Fruit fly (Drosophila melanogaster) whole organism, prepupa: ENCODE data around the gene hang.
A peak's percentile ranks its signal among the peaks of the same experiment; 100 is the strongest.

Experiments
- Blimp-1 ChIP-seq: fragments of 200-800 bp; sonication (Bioruptor generic); optimal IDR thresholded peaks from 3 replicates; lab custom pipeline; 2017; ENCODE audit warnings: missing biosample characterization, missing genetic modification characterization, mild to moderate bottlenecking, moderate library complexity, missing genetic modification reagents
- CG10631 ChIP-seq: fragments of 200-800 bp; sonication (Bioruptor generic); optimal IDR thresholded peaks from 2 replicates; lab custom pipeline; 2016; ENCODE audit warnings: missing biosample characterization, missing genetic modification characterization
- CG10669 ChIP-seq: fragments of 200-800 bp; sonication (Bioruptor generic); optimal IDR thresholded peaks from 3 replicates; lab custom pipeline; 2018; ENCODE audit warnings: missing biosample characterization, mild to moderate bottlenecking, missing genetic modification characterization, moderate library complexity
- CG11762 ChIP-seq: fragments of 200-800 bp; sonication (Bioruptor generic); optimal IDR thresholded peaks from 3 replicates; lab custom pipeline; 2016; ENCODE audit warnings: missing biosample characterization, missing genetic modification characterization; ENCODE audit not compliant: insufficient read depth
- CG15336 ChIP-seq: fragments of 200-800 bp; sonication (Bioruptor generic); IDR thresholded peaks from 2 replicates; pipeline ENCODE4 v1.3.6; 2022; ENCODE audit warnings: missing biosample characterization, missing genetic modification characterization
- CG16779 ChIP-seq: fragments of 200-800 bp; sonication (Bioruptor generic); optimal IDR thresholded peaks from 3 replicates; lab custom pipeline; 2017; ENCODE audit warnings: missing biosample characterization, mild to moderate bottlenecking, missing genetic modification characterization
- CG3032 ChIP-seq: fragments of 200-800 bp; optimal IDR thresholded peaks from 2 replicates; lab custom pipeline; 2019; ENCODE audit warnings: missing biosample characterization, mild to moderate bottlenecking, missing genetic modification characterization, moderate library complexity
- CG3919 ChIP-seq: fragments of 200-800 bp; sonication (Bioruptor generic); optimal IDR thresholded peaks from 3 replicates; lab custom pipeline; 2016; ENCODE audit warnings: missing biosample characterization, missing genetic modification characterization
- CG4318 ChIP-seq: fragments of 200-800 bp; sonication (Bioruptor generic); optimal IDR thresholded peaks from 3 replicates; lab custom pipeline; 2017; ENCODE audit warnings: missing biosample characterization, mild to moderate bottlenecking, missing genetic modification characterization
- CG6163 ChIP-seq: fragments of 200-800 bp; sonication (Bioruptor generic); IDR thresholded peaks from 3 replicates; pipeline ENCODE4 v1.3.6; 2022; ENCODE audit warnings: missing biosample characterization, missing genetic modification characterization
- CG6276 ChIP-seq: fragments of 200-800 bp; sonication (Bioruptor generic); optimal IDR thresholded peaks from 2 replicates; lab custom pipeline; 2017; ENCODE audit warnings: missing biosample characterization, mild to moderate bottlenecking, missing genetic modification characterization
- CG6792 ChIP-seq: fragments of 200-800 bp; sonication (Bioruptor generic); optimal IDR thresholded peaks from 3 replicates; lab custom pipeline; 2016; ENCODE audit warnings: missing biosample characterization, missing genetic modification characterization
- CG6808 ChIP-seq: fragments of 200-800 bp; sonication (Bioruptor generic); optimal IDR thresholded peaks from 3 replicates; lab custom pipeline; 2017; ENCODE audit warnings: missing biosample characterization, missing genetic modification characterization, mild to moderate bottlenecking, moderate library complexity, missing genetic modification reagents
- CG6854 ChIP-seq: fragments of 200-800 bp; sonication (Bioruptor generic); optimal IDR thresholded peaks from 2 replicates; lab custom pipeline; 2017; ENCODE audit warnings: missing biosample characterization, mild to moderate bottlenecking, missing genetic modification characterization
- CG8119 ChIP-seq: fragments of 200-800 bp; sonication (Bioruptor generic); IDR thresholded peaks from 3 replicates; pipeline ENCODE4 v1.3.6; 2022; ENCODE audit warnings: missing biosample characterization, missing genetic modification characterization
- CG8319 ChIP-seq: fragments of 200-800 bp; sonication (Bioruptor generic); optimal IDR thresholded peaks from 3 replicates; lab custom pipeline; 2016; ENCODE audit warnings: missing biosample characterization, missing genetic modification characterization
- CG8632 ChIP-seq: fragments of 200-800 bp; sonication (Bioruptor generic); optimal IDR thresholded peaks from 3 replicates; lab custom pipeline; 2016; ENCODE audit warnings: missing biosample characterization, missing genetic modification characterization
- Eip78C ChIP-seq: fragments of 200-800 bp; sonication (Bioruptor generic); peaks from one replicate; lab custom pipeline; 2016; ENCODE audit warnings: missing biosample characterization, missing genetic modification characterization
- Ets96B ChIP-seq: fragments of 200-800 bp; optimal IDR thresholded peaks from 2 replicates; lab custom pipeline; 2019; ENCODE audit warnings: missing biosample characterization, mild to moderate bottlenecking, missing genetic modification characterization, moderate library complexity
- Gug ChIP-seq: fragments of 200-800 bp; sonication (Bioruptor generic); IDR thresholded peaks from 2 replicates; pipeline ENCODE4 v1.3.6; 2022; ENCODE audit warnings: missing biosample characterization, missing genetic modification characterization
- Hr38 ChIP-seq: sonication (Bioruptor generic); optimal IDR thresholded peaks from 2 replicates; lab custom pipeline; 2016; ENCODE audit warnings: missing biosample characterization, missing genetic modification characterization
- Hr39 ChIP-seq: fragments of 200-800 bp; sonication (Bioruptor generic); optimal IDR thresholded peaks from 2 replicates; lab custom pipeline; 2016; ENCODE audit warnings: missing biosample characterization, missing genetic modification characterization
- Hr4 ChIP-seq: fragments of 200-800 bp; sonication (Bioruptor generic); optimal IDR thresholded peaks from 3 replicates; lab custom pipeline; 2016; ENCODE audit warnings: missing biosample characterization, missing genetic modification characterization
- Lpt ChIP-seq: fragments of 200-800 bp; sonication (Bioruptor generic); optimal IDR thresholded peaks from 3 replicates; lab custom pipeline; 2016; ENCODE audit warnings: missing biosample characterization, missing genetic modification characterization
- Sox14 ChIP-seq: fragments of 200-800 bp; sonication (Bioruptor generic); optimal IDR thresholded peaks from 3 replicates; lab custom pipeline; 2016; ENCODE audit warnings: missing biosample characterization, missing genetic modification characterization
- Sox15 ChIP-seq: fragments of 200-800 bp; sonication (Bioruptor generic); optimal IDR thresholded peaks from 3 replicates; lab custom pipeline; 2016; ENCODE audit warnings: missing biosample characterization, missing genetic modification characterization
- achi ChIP-seq: fragments of 200-800 bp; sonication (Bioruptor generic); optimal IDR thresholded peaks from 3 replicates; lab custom pipeline; 2016; ENCODE audit warnings: missing biosample characterization, missing genetic modification characterization
- acj6 ChIP-seq: fragments of 200-800 bp; sonication (Bioruptor generic); optimal IDR thresholded peaks from 3 replicates; lab custom pipeline; 2016; ENCODE audit warnings: missing biosample characterization, missing genetic modification characterization
- dac ChIP-seq: fragments of 200-800 bp; sonication (Bioruptor generic); optimal IDR thresholded peaks from 2 replicates; lab custom pipeline; 2017; ENCODE audit warnings: missing biosample characterization, mild to moderate bottlenecking, missing genetic modification characterization
- eg ChIP-seq: fragments of 200-800 bp; sonication (Bioruptor generic); IDR thresholded peaks from 3 replicates; pipeline ENCODE4 v1.3.6; 2022; ENCODE audit warnings: missing biosample characterization, missing genetic modification characterization
- esn ChIP-seq: fragments of 200-800 bp; sonication (Bioruptor generic); optimal IDR thresholded peaks from 2 replicates; lab custom pipeline; 2016; ENCODE audit warnings: missing biosample characterization, mild to moderate bottlenecking, missing genetic modification characterization, moderate library complexity
- fkh ChIP-seq: fragments of 200-800 bp; sonication (Bioruptor generic); optimal IDR thresholded peaks from 3 replicates; lab custom pipeline; 2017; ENCODE audit warnings: missing biosample characterization, mild to moderate bottlenecking, missing genetic modification characterization, moderate library complexity
- lz ChIP-seq: fragments of 200-800 bp; sonication (Bioruptor generic); optimal IDR thresholded peaks from 3 replicates; lab custom pipeline; 2016; ENCODE audit warnings: missing biosample characterization, missing genetic modification characterization
- pdm3 ChIP-seq: fragments of 200-800 bp; sonication (Bioruptor generic); optimal IDR thresholded peaks from 3 replicates; lab custom pipeline; 2016; ENCODE audit warnings: missing biosample characterization, missing genetic modification characterization
- spab ChIP-seq: fragments of 200-800 bp; sonication (Bioruptor generic); optimal IDR thresholded peaks from 2 replicates; lab custom pipeline; 2017; ENCODE audit warnings: missing biosample characterization, mild to moderate bottlenecking, missing genetic modification characterization, missing genetic modification reagents
- ss ChIP-seq, 2 experiments: fragments of 200-800 bp; sonication (Bioruptor generic); optimal IDR thresholded peaks; 2 replicates in 1 of 2; 3 replicates in 1 of 2; lab custom pipeline; 2017 to 2018; ENCODE audit warnings: mild to moderate bottlenecking in 2 of 2, missing biosample characterization in 2 of 2, missing genetic modification characterization in 2 of 2, moderate library complexity in 1 of 2
- svp ChIP-seq: fragments of 200-800 bp; sonication (Bioruptor generic); peaks from one replicate; lab custom pipeline; 2016; ENCODE audit warnings: missing biosample characterization, missing genetic modification characterization
- vri ChIP-seq: fragments of 200-800 bp; sonication (Bioruptor generic); optimal IDR thresholded peaks from 3 replicates; lab custom pipeline; 2016; ENCODE audit warnings: missing biosample characterization, mild to moderate bottlenecking, missing genetic modification characterization

hang gene

DNA sequence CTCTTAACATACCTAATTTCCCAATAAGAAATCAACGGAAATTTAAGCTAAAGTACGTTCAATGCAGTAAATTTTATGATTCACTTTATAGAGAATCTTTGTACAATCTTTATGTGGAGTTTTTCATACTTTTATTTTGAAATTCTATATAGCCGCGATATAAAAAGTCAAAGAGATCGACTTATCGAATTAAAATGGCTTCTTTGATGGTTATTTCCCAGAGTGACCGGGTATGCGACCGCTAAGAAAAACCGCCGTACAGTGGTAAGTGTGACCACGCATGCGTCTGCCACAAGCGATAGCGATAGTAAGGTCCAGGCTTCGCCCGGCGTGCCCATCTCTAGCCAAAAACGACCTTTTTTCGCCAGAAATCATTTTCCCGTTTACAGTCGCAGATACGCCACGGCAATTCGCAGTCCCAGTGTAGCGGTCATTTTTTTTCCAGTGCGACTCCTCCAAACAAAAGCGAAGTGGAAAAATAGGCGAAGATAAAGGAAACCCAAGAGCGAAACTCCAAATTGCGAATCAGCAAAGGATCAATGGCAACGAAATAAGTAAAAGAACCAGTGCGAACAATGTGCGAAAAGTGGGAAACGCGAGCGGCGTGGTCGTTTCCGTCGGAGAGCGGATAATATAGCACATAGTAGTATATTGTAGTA lies at the start of gene hang (continued):
- TF ChIP-seq achi: no peak
- peak; percentile 29 for TF ChIP-seq CG6808
- peak; percentile 70 for TF ChIP-seq eg
- peak; percentile 60 for TF ChIP-seq CG16779 (tag; lab: Kevin White, UChicago)
- TF ChIP-seq Blimp-1 (GFP tag; lab: Kevin White, UChicago): peak; percentile 58
- TF ChIP-seq Hr38 (GFP tag; lab: Kevin White, UChicago): no peak
- TF ChIP-seq CG8319 (GFP tag; lab: Kevin White, UChicago): no peak
- TF ChIP-seq ss (GFP tag; optimal IDR thresholded peaks at IDR 0.05; lab: Kevin White, UChicago): peak; percentile 60 to 62

DNA sequence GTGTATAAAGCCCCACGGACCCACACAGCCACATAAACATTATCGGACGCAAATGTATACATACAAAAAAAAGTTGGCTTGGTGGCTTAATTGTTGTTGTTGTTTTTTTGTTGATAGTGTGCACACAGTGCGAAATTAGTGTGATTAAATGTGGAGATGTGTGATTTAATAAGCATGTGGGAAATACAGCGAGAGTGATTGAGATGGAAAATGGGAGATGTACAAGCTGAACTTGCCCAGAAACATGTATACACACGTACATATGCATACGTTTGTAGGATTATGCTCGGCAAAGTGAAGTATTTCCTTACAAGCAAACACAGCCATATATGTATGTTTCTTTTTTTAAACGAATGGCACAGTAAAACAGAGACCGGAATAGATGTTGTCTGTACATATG lies 49.1 kb upstream of the hang start:
- TF ChIP-seq Gug (GFP tag; lab: Robert Waterston, UW) (0 out of 2 replicates have a peak, but pooled peaks have one; percentile 19), CG8119 (peak; percentile 45; the same call in 1 of the 3 replicates), Hr4 (GFP tag; lab: Kevin White, UChicago) (peak; percentile 39), Sox14 (GFP tag; lab: Kevin White, UChicago) (no peak), esn (peak; percentile 16), CG3032 (peak; percentile 28), Lpt (GFP tag; lab: Kevin White, UChicago) (peak; percentile 63), dac (peak; percentile 39), CG8632 (GFP tag; lab: Kevin White, UChicago) (no peak), Eip78C (peak; percentile 79), CG15336 (GFP tag; lab: Robert Waterston, UW) (peak; percentile 66), Hr39 (GFP tag; lab: Kevin White, UChicago) (no peak), Ets96B (tag; lab: Kevin White, UChicago) (peak; percentile 40), eg (no peak; the same call in 2 of the 3 replicates), vri (GFP tag; lab: Kevin White, UChicago) (peak; percentile 5)

DNA sequence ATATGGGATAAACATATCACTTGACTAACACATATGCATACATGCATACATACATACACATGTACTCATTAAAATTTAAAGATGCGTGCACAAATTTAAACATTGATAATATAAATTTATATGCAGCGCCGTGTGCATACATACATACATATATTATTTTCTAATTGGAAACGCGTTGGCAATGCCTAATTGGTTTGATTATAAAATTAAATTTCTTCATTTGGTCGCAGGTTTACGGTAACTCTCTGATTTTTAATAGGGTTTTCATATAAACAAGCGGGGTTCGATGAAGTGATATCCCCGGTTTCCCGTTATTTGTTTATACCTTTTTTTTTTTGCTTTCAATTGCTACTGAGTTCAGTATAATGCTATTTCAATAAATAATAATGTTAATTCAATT lies 48.6 kb upstream of the hang start:
- TF ChIP-seq CG6854 (GFP tag; lab: Kevin White, UChicago): no peak
- no peak for TF ChIP-seq CG6276 (GFP tag; lab: Kevin White, UChicago)
- TF ChIP-seq CG16779 (tag; lab: Kevin White, UChicago): no peak
- TF ChIP-seq CG6808: no peak
- no peak for TF ChIP-seq Hr4 (GFP tag; lab: Kevin White, UChicago)
- no peak for TF ChIP-seq Sox15
- TF ChIP-seq Ets96B (tag; lab: Kevin White, UChicago): no peak
- TF ChIP-seq svp (GFP tag; lab: Kevin White, UChicago): no peak
- no peak for TF ChIP-seq ss (GFP tag; optimal IDR thresholded peaks at IDR 0.05; lab: Kevin White, UChicago)
- no peak for TF ChIP-seq CG3032

DNA sequence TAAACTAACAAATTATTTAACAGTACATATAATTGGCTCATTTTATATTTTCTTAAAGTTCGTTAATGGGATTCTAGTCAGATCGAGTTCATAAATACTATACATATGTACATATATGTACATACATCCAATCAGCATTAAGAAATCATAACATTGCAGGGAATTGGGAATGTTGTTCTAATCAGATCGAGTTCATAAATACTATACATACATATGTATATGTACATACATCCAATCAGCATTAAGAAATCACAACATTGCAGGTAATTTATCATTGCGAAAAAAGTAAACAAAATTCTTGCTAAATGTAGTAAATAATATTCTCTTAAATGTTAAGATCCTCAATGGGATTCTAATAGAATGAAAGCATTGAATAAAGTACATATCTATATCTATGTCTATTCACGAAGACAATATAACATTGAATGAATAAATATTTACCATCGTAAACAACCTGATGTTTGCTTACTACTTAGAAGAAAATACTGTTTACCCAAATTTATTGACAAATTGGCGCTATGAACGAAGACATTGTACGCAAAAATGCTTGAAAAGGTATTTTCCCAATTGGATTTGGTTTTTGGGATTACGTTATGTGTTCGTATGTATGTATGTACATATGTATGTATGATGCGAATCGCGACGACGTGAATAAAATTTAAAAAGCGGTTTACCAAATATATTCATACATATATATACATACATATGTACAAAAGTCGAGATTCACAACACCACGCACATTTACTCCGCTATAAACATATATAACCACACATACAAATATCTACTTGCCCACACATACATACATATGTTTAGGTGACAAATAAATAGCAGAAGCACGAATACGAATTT lies 38.7 kb upstream of the hang start:
- TF ChIP-seq CG10631 (no peak), eg (no peak; the same call in 2 of the 3 replicates), fkh (peak; percentile 86), Eip78C (peak; percentile 62), CG15336 (GFP tag; lab: Robert Waterston, UW) (peak; percentile 14; the same call in 1 of the 2 replicates), Sox14 (GFP tag; lab: Kevin White, UChicago) (no peak)

DNA sequence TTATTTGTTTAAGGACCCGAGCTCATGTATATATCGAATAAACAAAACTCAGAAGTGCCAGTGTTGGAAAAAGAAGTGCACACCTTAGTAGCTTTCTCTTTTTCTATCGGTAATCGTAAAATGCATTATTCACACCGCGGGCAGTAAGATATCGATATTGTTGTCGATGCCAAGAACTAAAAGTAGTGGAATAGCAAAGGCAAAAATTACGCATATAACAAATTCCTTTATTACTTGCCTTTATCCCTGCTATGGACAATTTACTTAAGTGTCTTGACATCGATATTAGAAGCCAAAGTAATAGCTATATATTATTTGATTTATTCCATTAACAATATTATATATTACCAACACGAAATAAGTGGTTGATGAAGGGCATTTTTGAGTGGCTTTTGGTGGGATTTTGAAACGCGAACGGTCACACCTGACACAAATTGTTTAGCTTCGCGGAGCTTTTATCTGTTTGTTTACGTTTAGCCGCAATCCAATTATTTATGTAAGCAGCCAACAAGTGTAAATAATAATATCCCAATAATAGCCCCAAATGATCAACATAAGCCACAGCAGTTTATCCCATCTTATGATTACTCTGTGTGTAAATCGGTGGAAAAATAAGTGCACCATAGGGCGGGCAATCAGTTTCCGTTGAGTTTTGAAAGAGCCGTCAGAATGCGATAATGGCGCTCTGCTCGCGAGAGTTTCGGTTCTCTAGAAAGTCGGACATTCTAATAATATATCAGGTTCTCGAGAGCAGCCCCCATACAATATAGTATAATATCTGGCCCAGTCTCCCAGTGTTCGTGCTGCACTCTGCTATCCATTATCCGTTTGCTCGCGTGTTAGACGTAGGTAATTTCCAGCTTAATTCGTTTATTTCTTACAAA lies 37.5 kb upstream of the hang start, which contains the start of the genes CG9992 and CG4239:
TSS of gene CG9992 (minus strand) at position 66 of the 884 bp plus-strand sequence.
TSS of gene CG4239 (plus strand) at position 436 of the 884 bp plus-strand sequence.
- peak; percentile 19 for TF ChIP-seq Sox14 (GFP tag; lab: Kevin White, UChicago)
- TF ChIP-seq achi: no peak
- no peak for TF ChIP-seq spab (GFP tag; lab: Kevin White, UChicago)
- no peak for TF ChIP-seq CG3919
- TF ChIP-seq pdm3: no peak
- TF ChIP-seq CG6163 (GFP tag; lab: Robert Waterston, UW): peak; percentile 53; the same call in 1 of the 3 replicates
- no peak for TF ChIP-seq acj6 (GFP tag; lab: Kevin White, UChicago)
- peak; percentile 63 for TF ChIP-seq CG4318 (GFP tag; lab: Kevin White, UChicago)
- peak; percentile 67 for TF ChIP-seq Sox15
- TF ChIP-seq CG8119: peak; percentile 48; the same call in 1 of the 3 replicates
- TF ChIP-seq CG6854 (GFP tag; lab: Kevin White, UChicago): no peak
- TF ChIP-seq CG10669 (GFP tag; lab: Kevin White, UChicago): no peak
- TF ChIP-seq CG8632 (GFP tag; lab: Kevin White, UChicago): peak; percentile 3
- peak; percentile 47 for TF ChIP-seq lz (GFP tag; lab: Kevin White, UChicago)
- TF ChIP-seq CG6792 (GFP tag; lab: Kevin White, UChicago): peak; percentile 6
- no peak for TF ChIP-seq CG11762 (GFP tag; lab: Kevin White, UChicago)
